Worm (Caenorhabditis elegans) whole organism, L1 larva: ENCODE data around the gene F13E9.11.

Experiments used
- aly-2 ChIP-seq: fragments of 150-350 bp; optimal IDR thresholded peaks from 2 replicates; lab custom pipeline; 2014; ENCODE audit warnings: missing biosample characterization, missing genetic modification characterization
- ceh-8 ChIP-seq: fragments of 200-800 bp; sonication (Bioruptor generic); optimal IDR thresholded peaks from 2 replicates; lab custom pipeline; 2018; ENCODE audit warnings: mild to moderate bottlenecking, missing genetic modification characterization, moderate library complexity, missing compliant biosample characterization
- nhr-237 ChIP-seq: fragments of 150-350 bp; optimal IDR thresholded peaks from 2 replicates; lab custom pipeline; 2014; ENCODE audit warnings: missing biosample characterization, missing genetic modification characterization
- unc-62 ChIP-seq: fragments of 150-350 bp; optimal IDR thresholded peaks from 2 replicates; lab custom pipeline; 2014; ENCODE audit warnings: missing biosample characterization, missing genetic modification reagents, missing genetic modification characterization
- ztf-11 ChIP-seq, 2 experiments: sonication (generic microtip); optimal IDR thresholded peaks; 2 replicates each; lab custom pipeline; 2016 to 2017; ENCODE audit warnings: missing genetic modification characterization in 2 of 2, missing biosample characterization in 1 of 2, missing compliant biosample characterization in 1 of 2

- no peak for TF ChIP-seq ceh-8 (GFP tag; lab: Kevin White, UChicago)
- TF ChIP-seq aly-2 (tag; lab: Kevin White, UChicago): no peak
- no peak for TF ChIP-seq ztf-11 (tag; optimal IDR thresholded peaks at IDR 0.05; lab: Kevin White, UChicago)
- TF ChIP-seq unc-62 (GFP tag; lab: Kevin White, UChicago): no peak
- TF ChIP-seq nhr-237 (tag; lab: Kevin White, UChicago): no peak
Measured at ce11 chrIV:10891993-10892392, 23.1 kb upstream of the F13E9.11 start, which contains the start of gene srlf-12.
